Worm (Caenorhabditis elegans): ENCODE measurements around the gene Y43F8B.1.

Y43F8B.1 gene

ce11 chrV:19527565-19527964 is 18.4 kb downstream of the Y43F8B.1 start (continued):
- peak; percentile 97 for TF ChIP-seq elt-2 (tag; optimal IDR thresholded peaks at IDR 0.05)
- TF ChIP-seq lsy-2 (tag; optimal IDR thresholded peaks at IDR 0.05), result peak in 1 of 2 experiments; percentile 10
- TF ChIP-seq ztf-11 (tag; optimal IDR thresholded peaks at IDR 0.05), result no peak
- peak; percentile 48; the same call in 1 of the 2 replicates for TF ChIP-seq grh-1 (GFP tag; IDR thresholded peaks at IDR 0.05)
- peak; percentile 57 for TF ChIP-seq tbx-2 (tag; optimal IDR thresholded peaks at IDR 0.05)
- peak in 1 of 2 experiments; percentile 82 for TF ChIP-seq lin-35 (GFP tag; optimal IDR thresholded peaks at IDR 0.05)
- TF ChIP-seq nhr-84 (tag; optimal IDR thresholded peaks at IDR 0.05), result no peak
- TF ChIP-seq skn-1 (tag; optimal IDR thresholded peaks at IDR 0.05), result no peak
- TF ChIP-seq isw-1 (GFP tag; IDR thresholded peaks at IDR 0.05), result no peak
- no peak for TF ChIP-seq aly-2 (tag; optimal IDR thresholded peaks at IDR 0.05)
- TF ChIP-seq aha-1 (tag; optimal IDR thresholded peaks at IDR 0.05), result no peak
- TF ChIP-seq nhr-47 (tag; optimal IDR thresholded peaks at IDR 0.05), result peak; percentile 41
- TF ChIP-seq unc-130 (tag; optimal IDR thresholded peaks at IDR 0.05), result peak; percentile 71
- TF ChIP-seq pqm-1 (tag; optimal IDR thresholded peaks at IDR 0.05), result peak; percentile 70

ce11 chrV:19526197-19526596 is 19.8 kb downstream of the Y43F8B.1 start:
- TF ChIP-seq nhr-20 (tag; optimal IDR thresholded peaks at IDR 0.05), result peak; percentile 9
- TF ChIP-seq lin-39 (tag; optimal IDR thresholded peaks at IDR 0.05), result no peak
- no peak for TF ChIP-seq aly-2 (tag; optimal IDR thresholded peaks at IDR 0.05)
- TF ChIP-seq efl-1 (optimal IDR thresholded peaks at IDR 0.05), result no peak
- no peak for TF ChIP-seq efl-1 (GFP tag; optimal IDR thresholded peaks at IDR 0.05 in 1 of 2)
- peak in 1 of 6 experiments; percentile 8 for TF ChIP-seq elt-3 (tag; optimal IDR thresholded peaks at IDR 0.05)
- peak; percentile 16 for TF ChIP-seq blmp-1 (tag; optimal IDR thresholded peaks at IDR 0.05)
- TF ChIP-seq zip-4 (GFP tag; optimal IDR thresholded peaks at IDR 0.05), result no peak
- TF ChIP-seq nhr-71 (tag; optimal IDR thresholded peaks at IDR 0.05), result peak; percentile 24
- TF ChIP-seq ceh-88 (GFP tag; IDR thresholded peaks at IDR 0.05), result no peak
- peak; percentile 23 for TF ChIP-seq lin-14 (GFP tag; optimal IDR thresholded peaks at IDR 0.05)
- TF ChIP-seq nhr-19 (GFP tag; conservative IDR thresholded peaks at IDR 0.05), result peak; percentile 67
- no peak for TF ChIP-seq unc-30 (tag; optimal IDR thresholded peaks at IDR 0.05)
- TF ChIP-seq nhr-85 (tag), result peak; percentile 84
- no peak for TF ChIP-seq xbp-1 (tag; optimal IDR thresholded peaks at IDR 0.05)

ce11 chrV:19524569-19524968 is 21.4 kb downstream of the Y43F8B.1 start:
- TF ChIP-seq ceh-90 (tag; optimal IDR thresholded peaks at IDR 0.05) (no peak), mdl-1 (tag; optimal IDR thresholded peaks at IDR 0.05) (peak in 1 of 2 experiments; percentile 76), blmp-1 (tag; optimal IDR thresholded peaks at IDR 0.05) (peak; percentile 54), hlh-4 (tag; optimal IDR thresholded peaks at IDR 0.05) (no peak), fkh-10 (GFP tag; optimal IDR thresholded peaks at IDR 0.05) (no peak), nhr-20 (tag; optimal IDR thresholded peaks at IDR 0.05) (peak; percentile 23), nhr-90 (tag; optimal IDR thresholded peaks at IDR 0.05; ENCODE audit: poor library complexity) (no peak), sox-4 (tag; optimal IDR thresholded peaks at IDR 0.05) (no peak), nhr-28 (tag; optimal IDR thresholded peaks at IDR 0.05) (no peak), xbp-1 (tag; optimal IDR thresholded peaks at IDR 0.05) (no peak), ets-5 (GFP tag; IDR thresholded peaks at IDR 0.05) (no peak), fkh-8 (tag; optimal IDR thresholded peaks at IDR 0.05) (peak; percentile 43), ceh-8 (GFP tag; optimal IDR thresholded peaks at IDR 0.05) (no peak), alr-1 (tag; optimal IDR thresholded peaks at IDR 0.05; ENCODE audit: borderline replicate concordance) (no peak), lin-14 (GFP tag; optimal IDR thresholded peaks at IDR 0.05) (peak; percentile 67), efl-1 (optimal IDR thresholded peaks at IDR 0.05) (no peak), efl-1 (GFP tag; optimal IDR thresholded peaks at IDR 0.05 in 1 of 2) (peak in 1 of 2 experiments; percentile 84), dpl-1 (GFP tag; optimal IDR thresholded peaks at IDR 0.05) (no peak), ces-1 (GFP tag; optimal IDR thresholded peaks at IDR 0.05) (no peak), nhr-71 (tag; optimal IDR thresholded peaks at IDR 0.05) (peak; percentile 59), nhr-47 (tag; optimal IDR thresholded peaks at IDR 0.05) (peak; percentile 19), nhr-19 (GFP tag; conservative IDR thresholded peaks at IDR 0.05) (peak; percentile 39), nhr-77 (tag; optimal IDR thresholded peaks at IDR 0.05) (no peak), lin-35 (GFP tag; optimal IDR thresholded peaks at IDR 0.05) (peak in 1 of 2 experiments; percentile 5), elt-2 (tag; optimal IDR thresholded peaks at IDR 0.05) (peak; percentile 3)

Measured in whole organism, L1 larva.